Fruit fly (Drosophila melanogaster) Kc167 (cell line): ENCODE data around the gene Pus7.

Experiments used
- Myc ChIP-seq: fragments of >200 bp; optimal IDR thresholded peaks from 2 replicates; lab custom pipeline; 2017; ENCODE audit warnings: missing external identifiers
- Sin3A ChIP-seq: fragments of >200 bp; optimal IDR thresholded peaks from 2 replicates; lab custom pipeline; 2018; ENCODE audit warnings: missing external identifiers
- insv ChIP-seq: fragments of >200 bp; optimal IDR thresholded peaks from 3 replicates; lab custom pipeline; 2018; ENCODE audit warnings: missing external identifiers
- psq ChIP-seq: fragments of >200 bp; optimal IDR thresholded peaks from 2 replicates; lab custom pipeline; 2017; ENCODE audit warnings: missing external identifiers

dm6 chr3L:8529701-8530100 lies 19.9 kb downstream of the Pus7 start:
- TF ChIP-seq psq (lab: Kevin White, UChicago) (no peak), insv (lab: Kevin White, UChicago) (no peak), Myc (lab: Kevin White, UChicago) (no peak), Sin3A (lab: Kevin White, UChicago) (no peak)
